Worm (Caenorhabditis elegans) whole organism, L4 larva: ENCODE results near the gene unc-44.

Experiments used
- F37D6.2 ChIP-seq: sonication (generic microtip); optimal IDR thresholded peaks from 2 replicates; lab custom pipeline; 2016; ENCODE audit warnings: mild to moderate bottlenecking, missing genetic modification characterization, missing compliant biosample characterization
- F49E8.2 ChIP-seq: sonication (generic microtip); optimal IDR thresholded peaks from 2 replicates; lab custom pipeline; 2016; ENCODE audit warnings: missing compliant biosample characterization, mild to moderate bottlenecking, missing genetic modification characterization, borderline replicate concordance
- T26A8.4 ChIP-seq: fragments of 200-800 bp; sonication (Bioruptor generic); IDR thresholded peaks from 2 replicates; pipeline ENCODE4 v1.3.6; 2022; ENCODE audit warnings: missing genetic modification characterization, missing compliant biosample characterization
- Y105C5A.15 ChIP-seq: fragments of 200-800 bp; sonication (Bioruptor generic); IDR thresholded peaks from 2 replicates; pipeline ENCODE4 v1.3.6; 2022; ENCODE audit warnings: missing genetic modification characterization, missing compliant biosample characterization
- Y75B8A.6 ChIP-seq: fragments of 200-800 bp; sonication (Bioruptor generic); IDR thresholded peaks from 2 replicates; pipeline ENCODE4 v1.3.6; 2022; ENCODE audit warnings: missing genetic modification reagents, missing genetic modification characterization, missing compliant biosample characterization
- ZK337.2 ChIP-seq: fragments of 200-800 bp; sonication (Bioruptor generic); IDR thresholded peaks from 2 replicates; pipeline ENCODE4 v1.3.6; 2022; ENCODE audit warnings: missing genetic modification reagents, missing genetic modification characterization, missing compliant biosample characterization
- ZK546.5 ChIP-seq, 2 experiments: sonication (generic microtip); optimal IDR thresholded peaks; 2 replicates each; lab custom pipeline; 2017; ENCODE audit warnings: missing biosample characterization in 2 of 2, missing genetic modification characterization in 2 of 2
- aha-1 ChIP-seq: fragments of 150-350 bp; peaks from one replicate; lab custom pipeline; 2014; ENCODE audit warnings: missing biosample characterization, missing genetic modification characterization
- aly-2 ChIP-seq: sonication (generic microtip); optimal IDR thresholded peaks from 2 replicates; lab custom pipeline; 2018; ENCODE audit warnings: missing biosample characterization, missing genetic modification characterization
- arid-1 ChIP-seq: fragments of 200-800 bp; sonication (Bioruptor generic); conservative IDR thresholded peaks from 2 replicates; pipeline ENCODE4 v1.3.6; 2022; ENCODE audit warnings: missing genetic modification reagents, missing genetic modification characterization, missing compliant biosample characterization
- ceh-20 ChIP-seq: fragments of 200-800 bp; sonication (Bioruptor generic); IDR thresholded peaks from 2 replicates; pipeline ENCODE4 v1.3.6; 2022; ENCODE audit warnings: missing genetic modification reagents, missing genetic modification characterization, missing compliant biosample characterization
- ceh-44 ChIP-seq: fragments of 200-800 bp; sonication (Bioruptor generic); IDR thresholded peaks from 2 replicates; pipeline ENCODE4 v1.3.6; 2022; ENCODE audit warnings: missing genetic modification reagents, missing genetic modification characterization, missing compliant biosample characterization
- cey-2 ChIP-seq: sonication (generic microtip); optimal IDR thresholded peaks from 3 replicates; lab custom pipeline; 2017; ENCODE audit warnings: missing genetic modification characterization, mild to moderate bottlenecking, missing compliant biosample characterization, antibody characterized with exemption, borderline replicate concordance; ENCODE audit not compliant: insufficient read depth
- daf-16 ChIP-seq, 3 experiments: sonication (generic microtip); optimal IDR thresholded peaks; 2 replicates each; lab custom pipeline; 2016 to 2017; ENCODE audit warnings: missing genetic modification characterization in 3 of 3, missing genetic modification reagents in 3 of 3, mild to moderate bottlenecking in 2 of 3, missing compliant biosample characterization in 2 of 3, missing biosample characterization in 1 of 3, moderate library complexity in 1 of 3
- daf-19 ChIP-seq: fragments of 200-800 bp; sonication (Bioruptor generic); conservative IDR thresholded peaks from 2 replicates; pipeline ENCODE4 v1.3.6; 2022; ENCODE audit warnings: missing genetic modification characterization, missing compliant biosample characterization
- daf-8 ChIP-seq: fragments of 200-800 bp; sonication (Bioruptor generic); IDR thresholded peaks from 2 replicates; pipeline ENCODE4 v1.3.6; 2022; ENCODE audit warnings: missing genetic modification characterization, missing compliant biosample characterization
- dmd-6 ChIP-seq: fragments of 200-800 bp; sonication (Bioruptor generic); IDR thresholded peaks from 2 replicates; pipeline ENCODE4 v1.3.6; 2022; ENCODE audit warnings: missing genetic modification reagents, missing genetic modification characterization, missing compliant biosample characterization
- dmd-8 ChIP-seq: fragments of 200-800 bp; sonication (Bioruptor generic); IDR thresholded peaks from 2 replicates; pipeline ENCODE4 v1.3.6; 2022; ENCODE audit warnings: missing genetic modification characterization, missing compliant biosample characterization
- dpl-1 ChIP-seq: fragments of 150-350 bp; optimal IDR thresholded peaks from 2 replicates; lab custom pipeline; 2014; ENCODE audit warnings: missing biosample characterization, missing genetic modification reagents, missing genetic modification characterization
- dve-1 ChIP-seq: sonication (generic microtip); optimal IDR thresholded peaks from 2 replicates; lab custom pipeline; 2017; ENCODE audit warnings: antibody characterized with exemption, mild to moderate bottlenecking, missing genetic modification characterization, missing compliant biosample characterization; ENCODE audit not compliant: insufficient read depth
- fkh-10 ChIP-seq: fragments of 150-350 bp; optimal IDR thresholded peaks from 2 replicates; lab custom pipeline; 2014; ENCODE audit warnings: missing biosample characterization, missing genetic modification reagents, missing genetic modification characterization
- gei-8 ChIP-seq: fragments of 200-800 bp; sonication (Bioruptor generic); optimal IDR thresholded peaks from 2 replicates; lab custom pipeline; 2018; ENCODE audit warnings: mild to moderate bottlenecking, missing genetic modification characterization, missing compliant biosample characterization
- hif-1 ChIP-seq, 2 experiments: sonication (generic microtip); optimal IDR thresholded peaks; 2 replicates each; lab custom pipeline; 2016 to 2017; ENCODE audit warnings: missing compliant biosample characterization in 2 of 2, missing genetic modification characterization in 2 of 2, missing genetic modification reagents in 2 of 2, missing genotype in 2 of 2, mild to moderate bottlenecking in 1 of 2
- hlh-11 ChIP-seq: fragments of 200-800 bp; sonication (Bioruptor generic); optimal IDR thresholded peaks from 2 replicates; lab custom pipeline; 2018; ENCODE audit warnings: mild to moderate bottlenecking, missing genetic modification characterization, missing compliant biosample characterization
- hmg-1.1 ChIP-seq: fragments of 200-800 bp; sonication (Bioruptor generic); IDR thresholded peaks from 2 replicates; pipeline ENCODE4 v1.3.6; 2022; ENCODE audit warnings: missing genetic modification reagents, missing genetic modification characterization, missing compliant biosample characterization
- lim-7 ChIP-seq: fragments of 200-800 bp; sonication (Bioruptor generic); IDR thresholded peaks from 2 replicates; pipeline ENCODE4 v1.3.6; 2022; ENCODE audit warnings: missing genetic modification characterization, missing compliant biosample characterization
- lin-13 ChIP-seq: fragments of 150-350 bp; optimal IDR thresholded peaks from 2 replicates; lab custom pipeline; 2014; ENCODE audit warnings: missing biosample characterization, missing genetic modification reagents, missing genetic modification characterization
- lin-38 ChIP-seq: fragments of 200-800 bp; sonication (Bioruptor generic); IDR thresholded peaks from 2 replicates; pipeline ENCODE4 v1.3.6; 2022; ENCODE audit warnings: missing genetic modification reagents, missing genetic modification characterization, missing compliant biosample characterization
- lin-39 ChIP-seq: fragments of 150-350 bp; optimal IDR thresholded peaks from 2 replicates; lab custom pipeline; 2014; ENCODE audit warnings: missing biosample characterization, missing genetic modification reagents, missing genetic modification characterization
- lir-3 ChIP-seq: sonication (generic microtip); optimal IDR thresholded peaks from 2 replicates; lab custom pipeline; 2016; ENCODE audit warnings: mild to moderate bottlenecking, missing genetic modification characterization, missing compliant biosample characterization
- lsy-2 ChIP-seq, 2 experiments: fragments of 150-350 bp in 1 of 2; sonication (generic microtip) in 1 of 2; optimal IDR thresholded peaks; 2 replicates each; lab custom pipeline; 2014 to 2017; ENCODE audit warnings: missing biosample characterization in 2 of 2, missing genetic modification characterization in 2 of 2
- mdt-29 ChIP-seq: fragments of 200-800 bp; sonication (Bioruptor generic); IDR thresholded peaks from 2 replicates; pipeline ENCODE4 v1.3.6; 2022; ENCODE audit warnings: missing genetic modification reagents, missing genetic modification characterization, missing compliant biosample characterization
- nhr-102 ChIP-seq: sonication (generic microtip); optimal IDR thresholded peaks from 2 replicates; lab custom pipeline; 2016; ENCODE audit warnings: mild to moderate bottlenecking, missing genetic modification characterization, moderate library complexity, missing compliant biosample characterization
- nhr-28 ChIP-seq: fragments of 150-350 bp; optimal IDR thresholded peaks from 2 replicates; lab custom pipeline; 2014; ENCODE audit warnings: missing biosample characterization, missing genetic modification characterization
- nhr-42 ChIP-seq: fragments of 200-800 bp; sonication (Bioruptor generic); IDR thresholded peaks from 2 replicates; pipeline ENCODE4 v1.3.6; 2022; ENCODE audit warnings: missing genetic modification characterization, missing compliant biosample characterization
- nhr-76 ChIP-seq: fragments of 150-350 bp; optimal IDR thresholded peaks from 2 replicates; lab custom pipeline; 2014; ENCODE audit warnings: missing biosample characterization, missing genetic modification characterization
- pha-4 ChIP-seq, 2 experiments: fragments of 150-350 bp in 1 of 2; fragments of 200-800 bp in 1 of 2; sonication (Bioruptor generic) in 1 of 2; IDR thresholded peaks in 1 of 2; optimal IDR thresholded peaks in 1 of 2; 2 replicates each; pipeline versions ENCODE4 v1.3.6 to Lab custom; 2014 to 2022; ENCODE audit warnings: missing genetic modification characterization in 2 of 2, missing genetic modification reagents in 2 of 2, missing biosample characterization in 1 of 2, missing compliant biosample characterization in 1 of 2
- saeg-2 ChIP-seq: fragments of 200-800 bp; sonication (Bioruptor generic); IDR thresholded peaks from 2 replicates; pipeline ENCODE4 v1.3.6; 2022; ENCODE audit warnings: missing genetic modification reagents, missing genetic modification characterization, missing compliant biosample characterization
- sdz-12 ChIP-seq: fragments of 200-800 bp; sonication (Bioruptor generic); optimal IDR thresholded peaks from 2 replicates; lab custom pipeline; 2018; ENCODE audit warnings: mild to moderate bottlenecking, missing genetic modification characterization, missing compliant biosample characterization
- set-16 ChIP-seq: fragments of 200-800 bp; sonication (Bioruptor generic); IDR thresholded peaks from 2 replicates; pipeline ENCODE4 v1.3.6; 2022; ENCODE audit warnings: missing genetic modification reagents, missing genetic modification characterization, missing compliant biosample characterization
- snpc-4 ChIP-seq: fragments of 150-350 bp; optimal IDR thresholded peaks from 2 replicates; lab custom pipeline; 2014; ENCODE audit warnings: missing biosample characterization, missing genetic modification characterization
- tag-97 ChIP-seq: fragments of 200-800 bp; sonication (Bioruptor generic); IDR thresholded peaks from 2 replicates; pipeline ENCODE4 v1.3.6; 2022; ENCODE audit warnings: missing genetic modification characterization, missing compliant biosample characterization
- tra-1 ChIP-seq: fragments of 200-800 bp; sonication (Bioruptor generic); IDR thresholded peaks from 2 replicates; pipeline ENCODE4 v1.3.6; 2022; ENCODE audit warnings: missing genetic modification reagents, missing genetic modification characterization, missing compliant biosample characterization
- unc-130 ChIP-seq: sonication (generic microtip); optimal IDR thresholded peaks from 2 replicates; lab custom pipeline; 2016; ENCODE audit warnings: missing genetic modification reagents, missing genetic modification characterization, missing compliant biosample characterization
- unc-39 ChIP-seq: sonication (generic microtip); optimal IDR thresholded peaks from 2 replicates; lab custom pipeline; 2017; ENCODE audit warnings: missing biosample characterization, missing genetic modification characterization
- zag-1 ChIP-seq: fragments of 150-350 bp; optimal IDR thresholded peaks from 2 replicates; lab custom pipeline; 2014; ENCODE audit warnings: missing biosample characterization, missing genetic modification characterization
- zfp-2 ChIP-seq: sonication (generic microtip); optimal IDR thresholded peaks from 2 replicates; lab custom pipeline; 2016; ENCODE audit warnings: mild to moderate bottlenecking, missing genetic modification characterization, missing compliant biosample characterization
- zip-2 ChIP-seq: fragments of 150-350 bp; optimal IDR thresholded peaks from 2 replicates; lab custom pipeline; 2014; ENCODE audit warnings: missing biosample characterization, missing genetic modification characterization
- ztf-11 ChIP-seq: fragments of 150-350 bp; optimal IDR thresholded peaks from 2 replicates; lab custom pipeline; 2014; ENCODE audit warnings: missing biosample characterization, missing genetic modification characterization

The unc-44 gene

ce11 chrIV:5946602-5947444 is 28.5 kb upstream of the unc-44 start, which contains the start of gene inx-7 (continued):
- TF ChIP-seq snpc-4 (tag; lab: Kevin White, UChicago) (no peak), mdt-29 (peak; percentile 32; the same call in 1 of the 2 replicates), nhr-42 (no peak), cey-2 (no peak), sdz-12 (GFP tag; lab: Kevin White, UChicago) (no peak), arid-1 (0 out of 2 replicates have a peak, but pooled peaks have one; percentile 59), saeg-2 (no peak), Y75B8A.6 (GFP tag; lab: Robert Waterston, UW) (no peak), gei-8 (no peak), ZK546.5 (tag; optimal IDR thresholded peaks at IDR 0.05; lab: Kevin White, UChicago) (no peak), aly-2 (tag; lab: Kevin White, UChicago) (peak; percentile 26), nhr-102 (tag; lab: Kevin White, UChicago) (no peak), lir-3 (tag; lab: Kevin White, UChicago) (no peak), ztf-11 (tag; lab: Kevin White, UChicago) (no peak), daf-19 (GFP tag; lab: Robert Waterston, UW) (no peak), F49E8.2 (peak; percentile 80), dve-1 (tag; lab: Kevin White, UChicago) (peak; percentile 34), lim-7 (GFP tag; lab: Robert Waterston, UW) (no peak), hif-1 (tag; optimal IDR thresholded peaks at IDR 0.05; lab: Kevin White, UChicago) (no peak), tag-97 (GFP tag; lab: Robert Waterston, UW) (no peak), F37D6.2 (no peak), ceh-20 (GFP tag; lab: Robert Waterston, UW) (no peak), ceh-44 (no peak), nhr-28 (tag; lab: Kevin White, UChicago) (no peak), unc-39 (tag; lab: Kevin White, UChicago) (no peak), aha-1 (peak; percentile 95), ZK337.2 (no peak), daf-8 (no peak), T26A8.4 (GFP tag; lab: Robert Waterston, UW) (peak; percentile 37), dmd-6 (GFP tag; lab: Robert Waterston, UW) (peak; percentile 18; the same call in 1 of the 2 replicates), zfp-2 (tag; lab: Kevin White, UChicago) (no peak), hlh-11 (tag; lab: Kevin White, UChicago) (no peak), zip-2 (tag; lab: Kevin White, UChicago) (no peak), hmg-1.1 (GFP tag; lab: Robert Waterston, UW) (no peak), dmd-8 (GFP tag; lab: Robert Waterston, UW) (0 out of 2 replicates have a peak, but pooled peaks have one; percentile 63), lin-39 (tag; lab: Kevin White, UChicago) (no peak), zag-1 (tag; lab: Kevin White, UChicago) (no peak), unc-130 (peak; percentile 70)

ce11 chrIV:5947555-5948151 is 27.7 kb upstream of the unc-44 start, which contains the start of gene rps-25:
Gene rps-25 (minus strand): TSS chrIV:5947605.
- TF ChIP-seq fkh-10 (GFP tag; lab: Kevin White, UChicago) (peak; percentile 10), lin-38 (0 out of 2 replicates have a peak, but pooled peaks have one; percentile 27), dmd-6 (GFP tag; lab: Robert Waterston, UW) (no peak), lin-13 (GFP tag; lab: Kevin White, UChicago) (no peak), pha-4 (GFP tag; IDR thresholded peaks at IDR 0.05; lab: Robert Waterston, UW) (0 out of 2 replicates have a peak, but pooled peaks have one; percentile 25), pha-4 (tag; optimal IDR thresholded peaks at IDR 0.05; lab: Kevin White, UChicago) (no peak), nhr-76 (no peak), Y105C5A.15 (no peak), hmg-1.1 (GFP tag; lab: Robert Waterston, UW) (peak; percentile 30; the same call in 1 of the 2 replicates), set-16 (no peak), dpl-1 (peak; percentile 52), aha-1 (peak; percentile 8), daf-16 (GFP tag; optimal IDR thresholded peaks at IDR 0.05; lab: Kevin White, UChicago) (no peak), daf-16 (tag; optimal IDR thresholded peaks at IDR 0.05; lab: Kevin White, UChicago) (peak; percentile 40), lsy-2 (tag; optimal IDR thresholded peaks at IDR 0.05; lab: Kevin White, UChicago) (peak in 1 of 2 experiments; percentile 94), tra-1 (GFP tag; lab: Robert Waterston, UW) (no peak)
